Worm (Caenorhabditis elegans) whole organism, L2 larva: Measurements from ENCODE around the gene F35E8.2.
"Not testable (repeated sequence)": the region's sequence is repeated elsewhere in the genome, so short reads cannot be mapped to it uniquely, and the experiment has no call there.

Source experiments
- F13H6.1 ChIP-seq: sonication (generic microtip); optimal IDR thresholded peaks from 2 replicates; lab custom pipeline; 2016; ENCODE audit warnings: missing genetic modification characterization, missing compliant biosample characterization
- R02D3.7 ChIP-seq: fragments of 150-350 bp; optimal IDR thresholded peaks from 2 replicates; lab custom pipeline; 2014; ENCODE audit warnings: missing biosample characterization, missing genetic modification characterization
- ceh-16 ChIP-seq: fragments of 150-350 bp; optimal IDR thresholded peaks from 2 replicates; lab custom pipeline; 2014; ENCODE audit warnings: missing biosample characterization, missing genetic modification characterization
- egl-27 ChIP-seq: sonication (generic microtip); optimal IDR thresholded peaks from 3 replicates; lab custom pipeline; 2017; ENCODE audit warnings: missing biosample characterization, missing genetic modification reagents, missing genetic modification characterization
- elt-3 ChIP-seq: sonication (generic microtip); optimal IDR thresholded peaks from 2 replicates; lab custom pipeline; 2017; ENCODE audit warnings: missing biosample characterization, missing genetic modification characterization
- lin-39 ChIP-seq: fragments of 150-350 bp; optimal IDR thresholded peaks from 2 replicates; lab custom pipeline; 2014; ENCODE audit warnings: missing biosample characterization, missing genetic modification reagents, missing genetic modification characterization
- mdl-1 ChIP-seq, 2 experiments: fragments of 150-350 bp in 1 of 2; sonication (generic microtip) in 1 of 2; optimal IDR thresholded peaks; 2 replicates each; lab custom pipeline; 2017; ENCODE audit warnings: missing biosample characterization in 2 of 2, missing genetic modification characterization in 2 of 2
- nhr-12 ChIP-seq: fragments of 150-350 bp; optimal IDR thresholded peaks from 2 replicates; lab custom pipeline; 2014; ENCODE audit warnings: missing biosample characterization, missing genetic modification characterization
- peb-1 ChIP-seq: fragments of 150-350 bp; optimal IDR thresholded peaks from 2 replicates; lab custom pipeline; 2014; ENCODE audit warnings: missing biosample characterization, missing genetic modification characterization
- sma-9 ChIP-seq, 2 experiments: fragments of 150-350 bp in 1 of 2; sonication (generic microtip) in 1 of 2; optimal IDR thresholded peaks; 2 replicates each; lab custom pipeline; 2014 to 2016; ENCODE audit warnings: missing genetic modification characterization in 2 of 2, mild to moderate bottlenecking in 1 of 2, missing biosample characterization in 1 of 2, missing compliant biosample characterization in 1 of 2, missing genetic modification reagents in 1 of 2, moderate library complexity in 1 of 2
- unc-62 ChIP-seq: fragments of 150-350 bp; optimal IDR thresholded peaks from 2 replicates; lab custom pipeline; 2014; ENCODE audit warnings: missing biosample characterization, missing genetic modification reagents, missing genetic modification characterization
- ztf-4 ChIP-seq: fragments of 150-350 bp; optimal IDR thresholded peaks from 2 replicates; lab custom pipeline; 2014; ENCODE audit warnings: missing biosample characterization, missing genetic modification characterization

DNA sequence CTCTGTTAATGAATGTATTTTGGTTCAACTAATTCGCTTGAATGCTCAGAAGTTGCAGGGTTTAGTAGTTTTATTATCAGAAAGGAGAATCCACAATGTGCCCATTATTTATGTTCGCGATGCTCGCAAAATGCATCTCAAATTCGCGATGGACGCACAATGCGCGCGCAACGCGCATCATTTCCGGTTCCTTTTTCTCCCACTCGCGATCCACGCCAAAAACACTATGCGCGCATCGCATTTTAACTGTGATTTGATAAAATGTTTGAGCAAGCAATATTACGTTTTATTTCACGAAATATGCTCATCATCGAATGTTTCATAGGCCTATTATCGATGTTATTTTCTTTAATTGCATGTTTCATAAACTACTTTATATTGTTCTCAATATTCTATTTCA is 24.4 kb downstream of the F35E8.2 start, which contains the start of gene srbc-77:
- TF ChIP-seq F13H6.1; ceh-16 (tag; lab: Kevin White, UChicago); sma-9 (GFP tag; optimal IDR thresholded peaks at IDR 0.05; lab: Kevin White, UChicago); sma-9 (tag; optimal IDR thresholded peaks at IDR 0.05; lab: Kevin White, UChicago); unc-62 (GFP tag; lab: Kevin White, UChicago); egl-27 (tag; lab: Kevin White, UChicago); lin-39 (tag; lab: Kevin White, UChicago); mdl-1 (tag; optimal IDR thresholded peaks at IDR 0.05; lab: Kevin White, UChicago); R02D3.7 (tag; lab: Kevin White, UChicago); nhr-12 (tag; lab: Kevin White, UChicago); peb-1 (tag; lab: Kevin White, UChicago); ztf-4; elt-3 (tag; lab: Kevin White, UChicago): not testable (repeated sequence)
